Fruit fly (Drosophila melanogaster): ENCODE measurements around the gene chp.

DNA sequence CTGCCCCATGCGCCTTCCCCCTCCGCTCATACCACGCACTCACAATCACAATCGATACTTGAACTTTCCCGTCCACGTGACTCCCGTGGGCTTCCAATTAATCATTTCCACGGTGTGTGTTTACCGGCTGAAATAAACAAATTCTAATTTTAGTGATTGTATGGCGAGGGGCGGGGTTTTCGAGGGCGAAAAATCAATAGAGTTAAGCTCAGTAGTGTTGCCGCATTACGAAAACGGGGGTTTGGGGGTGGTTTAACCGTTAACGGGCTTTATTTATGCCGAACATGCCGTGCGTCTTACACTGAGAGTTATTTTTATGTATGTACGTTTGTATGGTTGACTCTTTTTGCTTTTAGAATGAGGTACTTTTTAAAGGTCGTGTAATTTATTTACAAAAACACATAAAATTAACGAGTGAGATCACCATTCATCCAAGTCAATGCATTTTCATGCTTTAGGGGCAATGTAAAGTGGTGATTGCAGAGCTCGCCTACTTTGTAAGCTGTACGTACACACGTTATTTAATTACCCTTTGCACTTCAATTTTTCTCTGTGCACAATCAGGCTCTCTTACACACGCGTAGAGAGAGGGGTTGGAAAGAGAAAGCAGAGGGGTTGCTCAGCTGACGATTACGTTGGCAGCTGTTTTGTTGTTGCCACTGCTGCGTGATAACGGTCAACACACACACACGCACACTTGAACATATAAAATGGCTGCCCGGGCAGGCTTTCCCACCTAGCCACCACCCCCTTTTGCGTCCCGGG, 11.8 kb upstream of the chp start:
- TF ChIP-seq CG8478 (optimal IDR thresholded peaks at IDR 0.05) (no peak), CTCF (optimal IDR thresholded peaks at IDR 0.05) (no peak)
